Worm (Caenorhabditis elegans) whole organism, L4 larva: Measurements from ENCODE around the gene bath-10.

Experiments
- R02D3.7 ChIP-seq: fragments of 150-350 bp; sonication (generic microtip); optimal IDR thresholded peaks from 3 replicates; lab custom pipeline; 2014; ENCODE audit warnings: missing biosample characterization, missing genetic modification characterization
- T20F7.1 ChIP-seq: fragments of 200-800 bp; sonication (Bioruptor generic); optimal IDR thresholded peaks from 2 replicates; lab custom pipeline; 2018; ENCODE audit warnings: mild to moderate bottlenecking, missing genetic modification characterization, missing compliant biosample characterization
- T26A8.4 ChIP-seq: fragments of 200-800 bp; sonication (Bioruptor generic); IDR thresholded peaks from 2 replicates; pipeline ENCODE4 v1.3.6; 2022; ENCODE audit warnings: missing genetic modification characterization, missing compliant biosample characterization
- Y48G9A.11 ChIP-seq: fragments of 200-800 bp; sonication (Bioruptor generic); IDR thresholded peaks from 2 replicates; pipeline ENCODE4 v1.3.6; 2022; ENCODE audit warnings: missing genetic modification reagents, missing genetic modification characterization, missing compliant biosample characterization
- ZK337.2 ChIP-seq: fragments of 200-800 bp; sonication (Bioruptor generic); IDR thresholded peaks from 2 replicates; pipeline ENCODE4 v1.3.6; 2022; ENCODE audit warnings: missing genetic modification reagents, missing genetic modification characterization, missing compliant biosample characterization
- aha-1 ChIP-seq: fragments of 150-350 bp; peaks from one replicate; lab custom pipeline; 2014; ENCODE audit warnings: missing biosample characterization, missing genetic modification characterization
- aly-2 ChIP-seq: sonication (generic microtip); optimal IDR thresholded peaks from 2 replicates; lab custom pipeline; 2018; ENCODE audit warnings: missing biosample characterization, missing genetic modification characterization
- ceh-20 ChIP-seq: fragments of 200-800 bp; sonication (Bioruptor generic); IDR thresholded peaks from 2 replicates; pipeline ENCODE4 v1.3.6; 2022; ENCODE audit warnings: missing genetic modification reagents, missing genetic modification characterization, missing compliant biosample characterization
- ceh-44 ChIP-seq: fragments of 200-800 bp; sonication (Bioruptor generic); IDR thresholded peaks from 2 replicates; pipeline ENCODE4 v1.3.6; 2022; ENCODE audit warnings: missing genetic modification reagents, missing genetic modification characterization, missing compliant biosample characterization
- ces-1 ChIP-seq: fragments of 150-350 bp; sonication (generic microtip); optimal IDR thresholded peaks from 4 replicates; lab custom pipeline; 2014; ENCODE audit warnings: missing biosample characterization, missing genetic modification reagents, missing genetic modification characterization
- daf-16 ChIP-seq, 3 experiments: sonication (generic microtip); optimal IDR thresholded peaks; 2 replicates each; lab custom pipeline; 2016 to 2017; ENCODE audit warnings: missing genetic modification characterization in 3 of 3, missing genetic modification reagents in 3 of 3, mild to moderate bottlenecking in 2 of 3, missing compliant biosample characterization in 2 of 3, missing biosample characterization in 1 of 3, moderate library complexity in 1 of 3
- dmd-8 ChIP-seq: fragments of 200-800 bp; sonication (Bioruptor generic); IDR thresholded peaks from 2 replicates; pipeline ENCODE4 v1.3.6; 2022; ENCODE audit warnings: missing genetic modification characterization, missing compliant biosample characterization
- dmd-9 ChIP-seq: fragments of 200-800 bp; sonication (Bioruptor generic); IDR thresholded peaks from 2 replicates; pipeline ENCODE4 v1.3.6; 2022; ENCODE audit warnings: missing genetic modification reagents, missing genetic modification characterization, missing compliant biosample characterization
- egl-27 ChIP-seq: sonication (generic microtip); optimal IDR thresholded peaks from 3 replicates; lab custom pipeline; 2017; ENCODE audit warnings: missing biosample characterization, missing genetic modification reagents, missing genetic modification characterization
- fos-1 ChIP-seq: fragments of 150-350 bp; optimal IDR thresholded peaks from 2 replicates; lab custom pipeline; 2014; ENCODE audit warnings: missing biosample characterization, missing genetic modification characterization
- hif-1 ChIP-seq, 2 experiments: sonication (generic microtip); optimal IDR thresholded peaks; 2 replicates each; lab custom pipeline; 2016 to 2017; ENCODE audit warnings: missing compliant biosample characterization in 2 of 2, missing genetic modification characterization in 2 of 2, missing genetic modification reagents in 2 of 2, missing genotype in 2 of 2, mild to moderate bottlenecking in 1 of 2
- hlh-11 ChIP-seq: fragments of 200-800 bp; sonication (Bioruptor generic); optimal IDR thresholded peaks from 2 replicates; lab custom pipeline; 2018; ENCODE audit warnings: mild to moderate bottlenecking, missing genetic modification characterization, missing compliant biosample characterization
- hmg-1.1 ChIP-seq: fragments of 200-800 bp; sonication (Bioruptor generic); IDR thresholded peaks from 2 replicates; pipeline ENCODE4 v1.3.6; 2022; ENCODE audit warnings: missing genetic modification reagents, missing genetic modification characterization, missing compliant biosample characterization
- lim-7 ChIP-seq: fragments of 200-800 bp; sonication (Bioruptor generic); IDR thresholded peaks from 2 replicates; pipeline ENCODE4 v1.3.6; 2022; ENCODE audit warnings: missing genetic modification characterization, missing compliant biosample characterization
- lin-38 ChIP-seq: fragments of 200-800 bp; sonication (Bioruptor generic); IDR thresholded peaks from 2 replicates; pipeline ENCODE4 v1.3.6; 2022; ENCODE audit warnings: missing genetic modification reagents, missing genetic modification characterization, missing compliant biosample characterization
- madf-5 ChIP-seq, 2 experiments: fragments of 200-800 bp; sonication (Bioruptor generic); IDR thresholded peaks; 2 replicates each; pipeline ENCODE4 v1.3.6; 2022; ENCODE audit warnings: missing compliant biosample characterization in 2 of 2, missing genetic modification characterization in 2 of 2
- madf-9 ChIP-seq: fragments of 200-800 bp; sonication (Bioruptor generic); conservative IDR thresholded peaks from 2 replicates; pipeline ENCODE4 v1.3.6; 2022; ENCODE audit warnings: missing genetic modification reagents, missing genetic modification characterization, missing compliant biosample characterization
- mdt-29 ChIP-seq: fragments of 200-800 bp; sonication (Bioruptor generic); IDR thresholded peaks from 2 replicates; pipeline ENCODE4 v1.3.6; 2022; ENCODE audit warnings: missing genetic modification reagents, missing genetic modification characterization, missing compliant biosample characterization
- mxl-3 ChIP-seq: fragments of 200-800 bp; sonication (Bioruptor generic); optimal IDR thresholded peaks from 2 replicates; lab custom pipeline; 2018; ENCODE audit warnings: mild to moderate bottlenecking, missing genetic modification characterization, missing compliant biosample characterization
- nhr-10 ChIP-seq: fragments of 150-350 bp; optimal IDR thresholded peaks from 2 replicates; lab custom pipeline; 2014; ENCODE audit warnings: missing biosample characterization, missing genetic modification characterization
- nhr-25 ChIP-seq: sonication (generic microtip); optimal IDR thresholded peaks from 2 replicates; lab custom pipeline; 2017; ENCODE audit warnings: missing genetic modification characterization, mild to moderate bottlenecking, missing compliant biosample characterization, antibody characterized with exemption, moderate library complexity, borderline replicate concordance; ENCODE audit not compliant: insufficient read depth
- nhr-48 ChIP-seq: sonication (generic microtip); optimal IDR thresholded peaks from 2 replicates; lab custom pipeline; 2016; ENCODE audit warnings: mild to moderate bottlenecking, missing genetic modification characterization, missing compliant biosample characterization
- pha-4 ChIP-seq, 2 experiments: fragments of 150-350 bp in 1 of 2; fragments of 200-800 bp in 1 of 2; sonication (Bioruptor generic) in 1 of 2; IDR thresholded peaks in 1 of 2; optimal IDR thresholded peaks in 1 of 2; 2 replicates each; pipeline versions ENCODE4 v1.3.6 to Lab custom; 2014 to 2022; ENCODE audit warnings: missing genetic modification characterization in 2 of 2, missing genetic modification reagents in 2 of 2, missing biosample characterization in 1 of 2, missing compliant biosample characterization in 1 of 2
- set-16 ChIP-seq: fragments of 200-800 bp; sonication (Bioruptor generic); IDR thresholded peaks from 2 replicates; pipeline ENCODE4 v1.3.6; 2022; ENCODE audit warnings: missing genetic modification reagents, missing genetic modification characterization, missing compliant biosample characterization
- zip-11 ChIP-seq: fragments of 200-800 bp; sonication (Bioruptor generic); IDR thresholded peaks from 2 replicates; pipeline ENCODE4 v1.3.6; 2022; ENCODE audit warnings: missing genetic modification characterization, missing compliant biosample characterization
- zip-2 ChIP-seq: fragments of 150-350 bp; optimal IDR thresholded peaks from 2 replicates; lab custom pipeline; 2014; ENCODE audit warnings: missing biosample characterization, missing genetic modification characterization

Gene bath-10

ce11 chrII:3344917-3345316, 30.0 kb upstream of the bath-10 start, which contains the start of gene bath-28:
Gene bath-28, minus strand, starts transcription at chrII:3344967.
- no peak for TF ChIP-seq aly-2 (tag; lab: Kevin White, UChicago)
- no peak for TF ChIP-seq zip-11
- TF ChIP-seq hmg-1.1 (GFP tag; lab: Robert Waterston, UW) = no peak
- TF ChIP-seq R02D3.7 (tag; lab: Kevin White, UChicago) = no peak
- no peak for TF ChIP-seq pha-4 (GFP tag; IDR thresholded peaks at IDR 0.05; lab: Robert Waterston, UW)
- no peak for TF ChIP-seq pha-4 (tag; optimal IDR thresholded peaks at IDR 0.05; lab: Kevin White, UChicago)
- no peak for TF ChIP-seq hlh-11
- no peak for TF ChIP-seq set-16 (GFP tag; lab: Robert Waterston, UW)
- no peak for TF ChIP-seq lin-38 (GFP tag; lab: Robert Waterston, UW)
- no peak for TF ChIP-seq ces-1 (GFP tag; lab: Kevin White, UChicago)
- TF ChIP-seq ceh-44 (GFP tag; lab: Robert Waterston, UW) = no peak
- no peak for TF ChIP-seq fos-1 (tag; lab: Kevin White, UChicago)
- TF ChIP-seq nhr-25 (tag; lab: Kevin White, UChicago) = no peak
- TF ChIP-seq madf-5 (GFP tag; IDR thresholded peaks at IDR 0.05; lab: Robert Waterston, UW) = no peak
- no peak for TF ChIP-seq ZK337.2 (GFP tag; lab: Robert Waterston, UW)
- no peak for TF ChIP-seq mxl-3 (GFP tag; lab: Kevin White, UChicago)
- no peak for TF ChIP-seq dmd-8
- TF ChIP-seq hif-1 (tag; optimal IDR thresholded peaks at IDR 0.05; lab: Kevin White, UChicago) = no peak
- no peak for TF ChIP-seq T26A8.4
- TF ChIP-seq Y48G9A.11 = no peak
- TF ChIP-seq, all 104 proteins: peak for 0

ce11 chrII:3346328-3346780, 28.5 kb upstream of the bath-10 start, which contains the start of gene bath-30:
Gene bath-30, minus strand, starts transcription at chrII:3346378.
- TF ChIP-seq lin-38 (GFP tag; lab: Robert Waterston, UW) (0 out of 2 replicates have a peak, but pooled peaks have one; percentile 12), ceh-20 (GFP tag; lab: Robert Waterston, UW) (no peak)

- TF ChIP-seq dmd-9 (GFP tag; lab: Robert Waterston, UW) (no peak), nhr-10 (no peak), set-16 (GFP tag; lab: Robert Waterston, UW) (no peak), mdt-29 (GFP tag; lab: Robert Waterston, UW) (no peak), zip-2 (tag; lab: Kevin White, UChicago) (no peak), aha-1 (tag; lab: Kevin White, UChicago) (peak; percentile 33), dmd-8 (no peak)
These were observed 26.8 kb upstream of the bath-10 start, which contains the start of the genes F14D2.14 and bath-29 for ce11 chrII:3347940-3348610. Gene F14D2.14, minus strand, starts transcription at chrII:3347990. Gene bath-29, plus strand, starts transcription at chrII:3348560.

- no peak for TF ChIP-seq lim-7
- TF ChIP-seq daf-16 (GFP tag; optimal IDR thresholded peaks at IDR 0.05; lab: Kevin White, UChicago) = no peak
- no peak for TF ChIP-seq daf-16 (tag; optimal IDR thresholded peaks at IDR 0.05; lab: Kevin White, UChicago)
- no peak for TF ChIP-seq T20F7.1
- TF ChIP-seq nhr-48 = no peak
- TF ChIP-seq hlh-11 = no peak
- no peak for TF ChIP-seq egl-27 (tag; lab: Kevin White, UChicago)
- no peak for TF ChIP-seq madf-9 (GFP tag; lab: Robert Waterston, UW)
These were observed 25.0 kb upstream of the bath-10 start, which contains the start of gene F14D2.8 for ce11 chrII:3349820-3350291. Gene F14D2.8, minus strand, starts transcription at chrII:3349870.
